Worm (Caenorhabditis elegans): ENCODE results near the gene R155.5.

The R155.5 gene

DNA sequence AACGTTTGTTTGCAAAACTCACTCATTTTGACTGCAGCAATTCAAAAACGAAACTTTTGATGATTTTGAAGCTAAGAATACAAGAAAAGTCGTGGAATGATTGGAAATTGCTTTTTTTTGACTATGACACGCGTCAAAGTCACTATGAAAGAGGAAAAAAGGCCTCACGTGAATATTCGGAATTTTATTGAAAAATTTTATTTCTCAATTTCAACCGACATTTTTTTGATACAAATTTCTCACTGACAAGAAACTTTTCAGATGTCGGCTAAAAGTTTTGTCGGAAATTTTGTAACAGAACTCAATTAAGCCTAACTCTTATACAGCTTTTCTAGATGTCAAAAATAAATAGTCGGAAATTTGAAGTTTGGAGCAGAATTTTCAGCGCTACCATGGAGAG, at the start of gene R155.5:
Gene R155.5 (minus strand): TSS at position 101 of the 400 bp plus-strand sequence.
- TF ChIP-seq med-1 (GFP tag; optimal IDR thresholded peaks at IDR 0.05; ENCODE audit: insufficient read depth), result no peak
- no peak for TF ChIP-seq klf-2 (GFP tag; conservative IDR thresholded peaks at IDR 0.05)
- TF ChIP-seq tab-1 (GFP tag; IDR thresholded peaks at IDR 0.05), result no peak
- TF ChIP-seq flt-1 (GFP tag; IDR thresholded peaks at IDR 0.05), result no peak
- TF ChIP-seq ztf-23 (GFP tag; IDR thresholded peaks at IDR 0.05), result no peak
- no peak for TF ChIP-seq ref-1 (GFP tag; conservative IDR thresholded peaks at IDR 0.05)
- TF ChIP-seq T22C8.4 (GFP tag; IDR thresholded peaks at IDR 0.05), result no peak
- TF ChIP-seq ztf-29 (GFP tag; IDR thresholded peaks at IDR 0.05), result no peak
- TF ChIP-seq cog-1 (tag; optimal IDR thresholded peaks at IDR 0.05), result no peak

- TF ChIP-seq T22C8.4 (GFP tag; IDR thresholded peaks at IDR 0.05) (peak; percentile 76), tab-1 (GFP tag; IDR thresholded peaks at IDR 0.05) (no peak), flt-1 (GFP tag; IDR thresholded peaks at IDR 0.05) (no peak)
Observed at ce11 chrIII:2015494-2015893, 45.2 kb upstream of the R155.5 start.

DNA sequence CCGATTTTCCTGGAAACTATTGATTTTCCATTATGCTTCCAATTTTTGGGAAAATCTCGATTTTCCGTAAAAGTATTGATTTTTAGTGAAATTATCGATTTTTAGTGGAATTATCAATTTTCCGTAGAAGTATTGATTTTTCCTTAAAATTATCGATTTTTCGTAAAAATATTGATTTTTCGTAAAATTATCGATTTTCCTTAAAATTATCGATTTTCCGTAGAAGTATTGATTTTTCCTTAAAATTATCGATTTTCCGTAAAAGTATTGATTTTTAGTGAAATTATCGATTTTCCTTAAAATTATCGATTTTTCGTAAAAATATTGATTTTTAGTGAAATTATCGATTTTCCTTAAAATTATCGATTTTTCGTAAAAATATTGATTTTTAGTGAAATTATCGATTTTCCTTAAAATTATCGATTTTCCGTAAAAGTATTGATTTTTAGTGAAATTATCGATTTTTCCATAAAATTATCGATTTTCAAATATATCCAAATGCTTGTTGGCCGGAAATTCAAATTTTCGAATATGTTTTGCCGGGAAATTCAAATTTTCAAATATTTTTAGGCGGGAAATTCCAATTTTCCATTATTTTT, 43.6 kb upstream of the R155.5 start:
- TF ChIP-seq T22C8.4 (GFP tag; IDR thresholded peaks at IDR 0.05), result peak; percentile 98

DNA sequence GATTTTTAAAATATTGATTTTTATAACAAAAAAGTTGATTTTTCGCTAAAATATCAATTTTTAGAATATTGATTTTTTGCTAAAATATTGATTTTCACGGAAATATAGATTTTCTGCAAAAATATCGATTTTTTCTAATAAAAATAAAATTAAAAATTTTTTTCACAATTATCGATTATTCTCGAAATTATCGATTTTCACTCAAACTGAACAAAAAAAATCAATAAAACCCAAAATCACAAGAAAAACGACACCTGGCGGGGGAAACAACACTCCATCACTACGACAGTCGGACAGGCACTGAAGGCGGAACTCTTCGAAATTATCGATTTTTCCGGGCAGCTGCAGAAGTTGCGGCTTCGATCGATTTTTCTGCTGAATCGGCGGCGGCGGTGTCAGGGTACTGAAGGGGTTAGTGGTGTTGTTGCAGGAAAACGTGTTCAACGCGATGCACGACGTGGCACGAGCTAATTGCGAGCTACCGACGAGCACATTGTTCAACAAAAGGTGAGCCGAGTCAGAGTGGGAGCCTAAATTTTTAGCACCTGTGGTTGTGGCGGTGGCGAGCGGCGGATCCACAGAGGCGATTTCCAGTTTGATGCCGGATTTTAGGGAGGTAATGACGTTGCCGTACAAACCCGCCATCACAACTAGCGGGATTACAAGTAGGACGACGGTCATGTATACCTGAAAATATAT, 43.0 kb upstream of the R155.5 start:
- TF ChIP-seq klf-2 (GFP tag; conservative IDR thresholded peaks at IDR 0.05) (no peak), med-1 (GFP tag; optimal IDR thresholded peaks at IDR 0.05; ENCODE audit: insufficient read depth) (no peak), ztf-29 (GFP tag; IDR thresholded peaks at IDR 0.05) (no peak), T22C8.4 (GFP tag; IDR thresholded peaks at IDR 0.05) (peak; percentile 70), cog-1 (tag; optimal IDR thresholded peaks at IDR 0.05) (no peak), flt-1 (GFP tag; IDR thresholded peaks at IDR 0.05) (no peak), tab-1 (GFP tag; IDR thresholded peaks at IDR 0.05) (no peak)

ce11 chrIII:2012561-2012960, 42.2 kb upstream of the R155.5 start:
- TF ChIP-seq ref-1 (GFP tag; conservative IDR thresholded peaks at IDR 0.05), result no peak
- TF ChIP-seq klf-2 (GFP tag; conservative IDR thresholded peaks at IDR 0.05), result no peak
- peak; percentile 72 for TF ChIP-seq T22C8.4 (GFP tag; IDR thresholded peaks at IDR 0.05)
- no peak for TF ChIP-seq cog-1 (tag; optimal IDR thresholded peaks at IDR 0.05)
- no peak for TF ChIP-seq ztf-29 (GFP tag; IDR thresholded peaks at IDR 0.05)

DNA sequence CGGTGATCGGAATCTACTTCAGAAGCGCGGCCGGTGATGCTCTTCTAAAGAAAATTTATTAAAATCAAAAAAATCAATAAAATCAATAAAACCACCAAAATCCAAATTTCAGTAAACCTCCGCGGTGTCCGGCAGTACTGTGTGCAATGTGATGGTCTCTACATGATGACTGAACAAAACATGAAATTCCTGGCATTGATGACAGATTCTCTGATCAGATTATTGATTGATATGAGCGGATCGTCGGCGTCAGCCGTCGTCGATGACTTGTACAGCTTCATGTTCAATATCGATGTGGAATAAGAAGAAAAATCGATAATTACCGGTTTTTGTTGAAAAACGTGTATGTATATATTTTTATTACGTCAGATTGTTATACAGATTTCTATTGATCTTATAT, 38.6 kb upstream of the R155.5 start:
- no peak for TF ChIP-seq cog-1 (tag; optimal IDR thresholded peaks at IDR 0.05)
- no peak for TF ChIP-seq med-1 (GFP tag; optimal IDR thresholded peaks at IDR 0.05; ENCODE audit: insufficient read depth)
- TF ChIP-seq ref-1 (GFP tag; conservative IDR thresholded peaks at IDR 0.05), result no peak
- TF ChIP-seq ztf-23 (GFP tag; IDR thresholded peaks at IDR 0.05), result no peak
- no peak for TF ChIP-seq ztf-29 (GFP tag; IDR thresholded peaks at IDR 0.05)
- TF ChIP-seq T22C8.4 (GFP tag; IDR thresholded peaks at IDR 0.05), result peak; percentile 59; the same call in 1 of the 2 replicates
- TF ChIP-seq klf-2 (GFP tag; conservative IDR thresholded peaks at IDR 0.05), result no peak

- no peak for TF ChIP-seq med-1 (GFP tag; optimal IDR thresholded peaks at IDR 0.05; ENCODE audit: insufficient read depth)
- no peak for TF ChIP-seq ztf-23 (GFP tag; IDR thresholded peaks at IDR 0.05)
- no peak for TF ChIP-seq T22C8.4 (GFP tag; IDR thresholded peaks at IDR 0.05)
- TF ChIP-seq tab-1 (GFP tag; IDR thresholded peaks at IDR 0.05), result no peak
- no peak for TF ChIP-seq klf-2 (GFP tag; conservative IDR thresholded peaks at IDR 0.05)
- TF ChIP-seq flt-1 (GFP tag; IDR thresholded peaks at IDR 0.05), result no peak
- no peak for TF ChIP-seq ztf-29 (GFP tag; IDR thresholded peaks at IDR 0.05)
- TF ChIP-seq cog-1 (tag; optimal IDR thresholded peaks at IDR 0.05), result no peak
- TF ChIP-seq ref-1 (GFP tag; conservative IDR thresholded peaks at IDR 0.05), result no peak
Observed at ce11 chrIII:2008334-2008733, 38.0 kb upstream of the R155.5 start.

DNA sequence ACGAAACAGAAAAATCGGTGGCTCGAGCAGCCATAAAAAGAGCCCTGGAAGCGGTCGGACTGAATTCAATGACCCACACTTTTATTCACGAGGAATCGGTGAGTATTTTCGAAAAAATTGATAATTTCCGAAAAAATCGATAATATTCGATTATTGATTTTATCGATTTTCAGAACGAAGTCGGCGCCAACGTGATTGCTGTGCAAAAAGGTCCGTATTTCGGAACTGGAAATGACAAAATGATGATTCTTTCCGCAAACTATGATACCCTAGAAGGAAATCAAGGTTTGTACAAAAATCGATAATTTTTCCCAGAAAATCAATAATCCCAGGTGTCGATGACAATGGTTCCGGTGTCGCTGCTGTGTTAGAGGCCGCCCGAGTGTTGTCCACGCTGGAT, 36.6 kb upstream of the R155.5 start:
- peak; percentile 58 for TF ChIP-seq T22C8.4 (GFP tag; IDR thresholded peaks at IDR 0.05)
- TF ChIP-seq flt-1 (GFP tag; IDR thresholded peaks at IDR 0.05), result no peak

ce11 chrIII:2005729-2006128, 35.4 kb upstream of the R155.5 start, which contains the start of gene Y39A3B.1:
TSS of gene Y39A3B.1 (plus strand) at chrIII:2006029.
- TF ChIP-seq med-1 (GFP tag; optimal IDR thresholded peaks at IDR 0.05; ENCODE audit: insufficient read depth) (no peak), klf-2 (GFP tag; conservative IDR thresholded peaks at IDR 0.05) (no peak), ztf-29 (GFP tag; IDR thresholded peaks at IDR 0.05) (no peak), T22C8.4 (GFP tag; IDR thresholded peaks at IDR 0.05) (no peak), ztf-23 (GFP tag; IDR thresholded peaks at IDR 0.05) (no peak), tab-1 (GFP tag; IDR thresholded peaks at IDR 0.05) (no peak), ref-1 (GFP tag; conservative IDR thresholded peaks at IDR 0.05) (no peak), flt-1 (GFP tag; IDR thresholded peaks at IDR 0.05) (no peak), cog-1 (tag; optimal IDR thresholded peaks at IDR 0.05) (no peak)

DNA sequence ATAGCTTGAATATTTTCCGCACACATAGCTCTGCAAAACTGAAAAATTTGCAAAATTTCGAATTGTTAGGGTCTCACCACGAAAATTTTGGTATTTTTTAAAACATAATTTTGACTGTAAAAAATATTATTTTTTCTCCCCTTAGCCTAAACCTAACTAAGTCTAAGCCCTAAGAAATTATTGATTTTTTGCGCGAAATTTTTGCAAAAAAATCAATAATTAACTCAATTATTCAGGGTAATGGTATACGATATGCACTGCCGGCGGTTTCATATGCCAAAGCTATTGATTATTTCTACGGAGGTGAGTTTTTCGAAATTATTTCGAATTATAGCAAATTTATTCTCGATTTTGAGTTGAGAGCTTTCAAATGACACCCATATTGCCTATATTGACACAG, 30.9 kb upstream of the R155.5 start:
- no peak for TF ChIP-seq klf-2 (GFP tag; conservative IDR thresholded peaks at IDR 0.05)
- TF ChIP-seq T22C8.4 (GFP tag; IDR thresholded peaks at IDR 0.05), result peak; percentile 58

ce11 chrIII:1997569-1997968, 27.2 kb upstream of the R155.5 start, which contains the start of gene lgc-42:
TSS of gene lgc-42 (plus strand) at chrIII:1997869.
- TF ChIP-seq ref-1 (GFP tag; conservative IDR thresholded peaks at IDR 0.05), result no peak
- TF ChIP-seq tab-1 (GFP tag; IDR thresholded peaks at IDR 0.05), result no peak
- no peak for TF ChIP-seq T22C8.4 (GFP tag; IDR thresholded peaks at IDR 0.05)
- no peak for TF ChIP-seq med-1 (GFP tag; optimal IDR thresholded peaks at IDR 0.05; ENCODE audit: insufficient read depth)
